Fruit fly (Drosophila melanogaster) whole organism, adult: Measurements from ENCODE around the gene Cog1.

Source experiments
- CG11617 ChIP-seq: fragments of 200-800 bp; sonication (Bioruptor generic); optimal IDR thresholded peaks from 2 replicates; lab custom pipeline; 2017; ENCODE audit warnings: mild to moderate bottlenecking, missing biosample characterization, missing genetic modification reagents, missing genetic modification characterization
- CG7045 ChIP-seq: fragments of 200-800 bp; sonication (Bioruptor generic); optimal IDR thresholded peaks from 2 replicates; lab custom pipeline; 2017; ENCODE audit warnings: missing biosample characterization, mild to moderate bottlenecking, missing genetic modification characterization
- Hr96 ChIP-seq: fragments of 200-800 bp; sonication (Bioruptor generic); optimal IDR thresholded peaks from 2 replicates; lab custom pipeline; 2016; ENCODE audit warnings: missing biosample characterization, missing genetic modification characterization
- pad ChIP-seq: fragments of 200-800 bp; sonication (Bioruptor generic); optimal IDR thresholded peaks from 3 replicates; lab custom pipeline; 2017; ENCODE audit warnings: missing biosample characterization, missing genetic modification characterization, mild to moderate bottlenecking, moderate library complexity, missing genetic modification reagents

DNA sequence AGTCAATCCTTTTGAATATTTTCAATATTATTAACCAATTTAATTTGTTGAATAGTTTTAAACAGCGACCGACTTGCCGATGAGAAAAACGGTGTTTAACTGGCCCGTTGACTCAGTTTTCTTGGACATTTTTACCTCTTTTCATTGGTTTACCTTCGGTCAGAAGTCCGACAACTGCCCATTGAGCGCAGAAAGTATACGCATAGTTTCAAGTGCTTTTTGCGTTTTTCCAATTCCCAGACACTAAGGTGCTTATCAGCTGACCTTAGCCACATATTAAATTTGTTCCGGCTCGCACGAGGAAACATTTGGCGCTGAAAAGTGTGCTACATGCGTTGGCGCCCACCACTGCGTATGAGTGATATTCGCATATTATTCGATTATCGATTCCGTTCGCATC is 53.4 kb downstream of the Cog1 start, which contains the start of gene Cpn:
- TF ChIP-seq pad (no peak), Hr96 (GFP tag; lab: Kevin White, UChicago) (no peak), CG7045 (GFP tag; lab: Kevin White, UChicago) (no peak), CG11617 (GFP tag; lab: Kevin White, UChicago) (no peak)
